Worm (Caenorhabditis elegans) whole organism, midembryonic: ENCODE data around the gene plx-2.

Experiments
- flt-1 ChIP-seq: fragments of 200-800 bp; sonication (Bioruptor generic); IDR thresholded peaks from 2 replicates; pipeline ENCODE4 v1.3.6; 2022; ENCODE audit warnings: missing genetic modification characterization, missing compliant biosample characterization
- klf-2 ChIP-seq: fragments of 200-800 bp; sonication (Bioruptor generic); conservative IDR thresholded peaks from 2 replicates; pipeline ENCODE4 v1.3.6; 2022; ENCODE audit warnings: missing genetic modification reagents, missing genetic modification characterization, missing compliant biosample characterization
- ref-1 ChIP-seq: fragments of 200-800 bp; sonication (Bioruptor generic); conservative IDR thresholded peaks from 2 replicates; pipeline ENCODE4 v1.3.6; 2022; ENCODE audit warnings: missing genetic modification reagents, missing genetic modification characterization, missing compliant biosample characterization
- tab-1 ChIP-seq: fragments of 200-800 bp; sonication (Bioruptor generic); IDR thresholded peaks from 2 replicates; pipeline ENCODE4 v1.3.6; 2022; ENCODE audit warnings: missing genetic modification characterization, missing compliant biosample characterization
- ztf-29 ChIP-seq: fragments of 200-800 bp; sonication (Bioruptor generic); IDR thresholded peaks from 2 replicates; pipeline ENCODE4 v1.3.6; 2022; ENCODE audit warnings: missing genetic modification reagents, missing genetic modification characterization, missing compliant biosample characterization

- no peak for TF ChIP-seq klf-2
- TF ChIP-seq flt-1 (GFP tag; lab: Robert Waterston, UW), result no peak
- no peak for TF ChIP-seq tab-1 (GFP tag; lab: Robert Waterston, UW)
- no peak for TF ChIP-seq ztf-29 (GFP tag; lab: Robert Waterston, UW)
- no peak for TF ChIP-seq ref-1
Observed at ce11 chrII:14432100-14432499, 7.4 kb upstream of the plx-2 start.
